Worm (Caenorhabditis elegans) whole organism, L4 larva: ENCODE measurements around the gene cpsf-1.

Experiments
- D1046.2 ChIP-seq: fragments of 200-800 bp; sonication (Bioruptor generic); IDR thresholded peaks from 2 replicates; pipeline ENCODE4 v1.3.6; 2022; ENCODE audit warnings: missing genetic modification characterization, missing compliant biosample characterization
- F26F4.8 ChIP-seq: fragments of 200-800 bp; sonication (Bioruptor generic); conservative IDR thresholded peaks from 2 replicates; pipeline ENCODE4 v1.3.6; 2022; ENCODE audit warnings: missing genetic modification characterization, missing compliant biosample characterization
- F44E2.7 ChIP-seq: fragments of 200-800 bp; sonication (Bioruptor generic); IDR thresholded peaks from 2 replicates; pipeline ENCODE4 v2.1.2; 2022; ENCODE audit warnings: missing genetic modification characterization, missing compliant biosample characterization
- F49E8.2 ChIP-seq: sonication (generic microtip); optimal IDR thresholded peaks from 2 replicates; lab custom pipeline; 2016; ENCODE audit warnings: missing compliant biosample characterization, mild to moderate bottlenecking, missing genetic modification characterization, borderline replicate concordance
- T20F7.1 ChIP-seq: fragments of 200-800 bp; sonication (Bioruptor generic); optimal IDR thresholded peaks from 2 replicates; lab custom pipeline; 2018; ENCODE audit warnings: mild to moderate bottlenecking, missing genetic modification characterization, missing compliant biosample characterization
- Y48G9A.11 ChIP-seq: fragments of 200-800 bp; sonication (Bioruptor generic); IDR thresholded peaks from 2 replicates; pipeline ENCODE4 v1.3.6; 2022; ENCODE audit warnings: missing genetic modification reagents, missing genetic modification characterization, missing compliant biosample characterization
- Y5F2A.4 ChIP-seq: fragments of 200-800 bp; sonication (Bioruptor generic); optimal IDR thresholded peaks from 2 replicates; lab custom pipeline; 2018; ENCODE audit warnings: mild to moderate bottlenecking, missing genetic modification characterization, missing compliant biosample characterization
- Y75B8A.6 ChIP-seq: fragments of 200-800 bp; sonication (Bioruptor generic); IDR thresholded peaks from 2 replicates; pipeline ENCODE4 v1.3.6; 2022; ENCODE audit warnings: missing genetic modification reagents, missing genetic modification characterization, missing compliant biosample characterization
- ZK546.5 ChIP-seq, 2 experiments: sonication (generic microtip); optimal IDR thresholded peaks; 2 replicates each; lab custom pipeline; 2017; ENCODE audit warnings: missing biosample characterization in 2 of 2, missing genetic modification characterization in 2 of 2
- ama-1 ChIP-seq: fragments of 150-350 bp; optimal IDR thresholded peaks from 2 replicates; lab custom pipeline; 2014; ENCODE audit warnings: inconsistent platforms, mixed read lengths
- arid-1 ChIP-seq: fragments of 200-800 bp; sonication (Bioruptor generic); conservative IDR thresholded peaks from 2 replicates; pipeline ENCODE4 v1.3.6; 2022; ENCODE audit warnings: missing genetic modification reagents, missing genetic modification characterization, missing compliant biosample characterization
- ceh-32 ChIP-seq: sonication (generic microtip); optimal IDR thresholded peaks from 2 replicates; lab custom pipeline; 2016; ENCODE audit warnings: mild to moderate bottlenecking, missing genetic modification characterization, missing compliant biosample characterization; ENCODE audit not compliant: poor library complexity
- ceh-44 ChIP-seq: fragments of 200-800 bp; sonication (Bioruptor generic); IDR thresholded peaks from 2 replicates; pipeline ENCODE4 v1.3.6; 2022; ENCODE audit warnings: missing genetic modification reagents, missing genetic modification characterization, missing compliant biosample characterization
- ceh-82 ChIP-seq: sonication (generic microtip); optimal IDR thresholded peaks from 2 replicates; lab custom pipeline; 2017; ENCODE audit warnings: missing biosample characterization, missing genetic modification characterization
- cey-2 ChIP-seq: sonication (generic microtip); optimal IDR thresholded peaks from 3 replicates; lab custom pipeline; 2017; ENCODE audit warnings: missing genetic modification characterization, mild to moderate bottlenecking, missing compliant biosample characterization, antibody characterized with exemption, borderline replicate concordance; ENCODE audit not compliant: insufficient read depth
- daf-16 ChIP-seq, 3 experiments: sonication (generic microtip); optimal IDR thresholded peaks; 2 replicates each; lab custom pipeline; 2016 to 2017; ENCODE audit warnings: missing genetic modification characterization in 3 of 3, missing genetic modification reagents in 3 of 3, mild to moderate bottlenecking in 2 of 3, missing compliant biosample characterization in 2 of 3, missing biosample characterization in 1 of 3, moderate library complexity in 1 of 3
- daf-8 ChIP-seq: fragments of 200-800 bp; sonication (Bioruptor generic); IDR thresholded peaks from 2 replicates; pipeline ENCODE4 v1.3.6; 2022; ENCODE audit warnings: missing genetic modification characterization, missing compliant biosample characterization
- dmd-6 ChIP-seq: fragments of 200-800 bp; sonication (Bioruptor generic); IDR thresholded peaks from 2 replicates; pipeline ENCODE4 v1.3.6; 2022; ENCODE audit warnings: missing genetic modification reagents, missing genetic modification characterization, missing compliant biosample characterization
- dmd-8 ChIP-seq: fragments of 200-800 bp; sonication (Bioruptor generic); IDR thresholded peaks from 2 replicates; pipeline ENCODE4 v1.3.6; 2022; ENCODE audit warnings: missing genetic modification characterization, missing compliant biosample characterization
- duxl-1 ChIP-seq: sonication (generic microtip); optimal IDR thresholded peaks from 2 replicates; lab custom pipeline; 2016; ENCODE audit warnings: mild to moderate bottlenecking, missing genetic modification characterization, moderate library complexity, missing compliant biosample characterization; ENCODE audit not compliant: poor library complexity
- egl-43 ChIP-seq: fragments of 200-800 bp; sonication (Bioruptor generic); IDR thresholded peaks from 2 replicates; pipeline ENCODE4 v1.3.6; 2022; ENCODE audit warnings: missing genetic modification reagents, missing genetic modification characterization, missing compliant biosample characterization
- lim-7 ChIP-seq: fragments of 200-800 bp; sonication (Bioruptor generic); IDR thresholded peaks from 2 replicates; pipeline ENCODE4 v1.3.6; 2022; ENCODE audit warnings: missing genetic modification characterization, missing compliant biosample characterization
- lin-1 ChIP-seq: fragments of 200-800 bp; sonication (Bioruptor generic); IDR thresholded peaks from 2 replicates; pipeline ENCODE4 v1.3.6; 2022; ENCODE audit warnings: missing genetic modification reagents, missing genetic modification characterization, missing compliant biosample characterization
- lir-3 ChIP-seq: sonication (generic microtip); optimal IDR thresholded peaks from 2 replicates; lab custom pipeline; 2016; ENCODE audit warnings: mild to moderate bottlenecking, missing genetic modification characterization, missing compliant biosample characterization
- mdl-1 ChIP-seq, 2 experiments: fragments of 150-350 bp in 1 of 2; sonication (generic microtip) in 1 of 2; optimal IDR thresholded peaks; 2 replicates each; lab custom pipeline; 2014 to 2017; ENCODE audit warnings: missing biosample characterization in 2 of 2, missing genetic modification characterization in 2 of 2
- mdt-29 ChIP-seq: fragments of 200-800 bp; sonication (Bioruptor generic); IDR thresholded peaks from 2 replicates; pipeline ENCODE4 v1.3.6; 2022; ENCODE audit warnings: missing genetic modification reagents, missing genetic modification characterization, missing compliant biosample characterization
- mep-1 ChIP-seq: fragments of 150-350 bp; sonication (generic microtip); optimal IDR thresholded peaks from 3 replicates; lab custom pipeline; 2014; ENCODE audit warnings: missing biosample characterization, missing genetic modification characterization
- mxl-2 ChIP-seq: fragments of 200-800 bp; sonication (Bioruptor generic); conservative IDR thresholded peaks from 2 replicates; pipeline ENCODE4 v1.3.6; 2022; ENCODE audit warnings: missing genetic modification reagents, missing genetic modification characterization, missing compliant biosample characterization
- mxl-3 ChIP-seq: fragments of 200-800 bp; sonication (Bioruptor generic); optimal IDR thresholded peaks from 2 replicates; lab custom pipeline; 2018; ENCODE audit warnings: mild to moderate bottlenecking, missing genetic modification characterization, missing compliant biosample characterization
- nhr-10 ChIP-seq: fragments of 150-350 bp; optimal IDR thresholded peaks from 2 replicates; lab custom pipeline; 2014; ENCODE audit warnings: missing biosample characterization, missing genetic modification characterization
- nhr-11 ChIP-seq: fragments of 150-350 bp; optimal IDR thresholded peaks from 2 replicates; lab custom pipeline; 2014; ENCODE audit warnings: missing biosample characterization, missing genetic modification characterization
- nhr-237 ChIP-seq: sonication (generic microtip); optimal IDR thresholded peaks from 2 replicates; lab custom pipeline; 2017; ENCODE audit warnings: missing biosample characterization, missing genetic modification characterization
- nhr-25 ChIP-seq: sonication (generic microtip); optimal IDR thresholded peaks from 2 replicates; lab custom pipeline; 2017; ENCODE audit warnings: missing genetic modification characterization, mild to moderate bottlenecking, missing compliant biosample characterization, antibody characterized with exemption, moderate library complexity, borderline replicate concordance; ENCODE audit not compliant: insufficient read depth
- nhr-42 ChIP-seq: fragments of 200-800 bp; sonication (Bioruptor generic); IDR thresholded peaks from 2 replicates; pipeline ENCODE4 v1.3.6; 2022; ENCODE audit warnings: missing genetic modification characterization, missing compliant biosample characterization
- nhr-6 ChIP-seq: fragments of 150-350 bp; optimal IDR thresholded peaks from 2 replicates; lab custom pipeline; 2014; ENCODE audit warnings: missing biosample characterization, missing genetic modification characterization
- nhr-76 ChIP-seq: fragments of 150-350 bp; optimal IDR thresholded peaks from 2 replicates; lab custom pipeline; 2014; ENCODE audit warnings: missing biosample characterization, missing genetic modification characterization
- pha-4 ChIP-seq, 2 experiments: fragments of 150-350 bp in 1 of 2; fragments of 200-800 bp in 1 of 2; sonication (Bioruptor generic) in 1 of 2; IDR thresholded peaks in 1 of 2; optimal IDR thresholded peaks in 1 of 2; 2 replicates each; pipeline versions ENCODE4 v1.3.6 to Lab custom; 2014 to 2022; ENCODE audit warnings: missing genetic modification characterization in 2 of 2, missing genetic modification reagents in 2 of 2, missing biosample characterization in 1 of 2, missing compliant biosample characterization in 1 of 2
- php-3 ChIP-seq: fragments of 200-800 bp; sonication (Bioruptor generic); IDR thresholded peaks from 2 replicates; pipeline ENCODE4 v1.3.6; 2022; ENCODE audit warnings: missing genetic modification reagents, missing genetic modification characterization, missing compliant biosample characterization
- rbr-2 ChIP-seq: sonication (generic microtip); optimal IDR thresholded peaks from 2 replicates; lab custom pipeline; 2016; ENCODE audit warnings: missing genotype, missing genetic modification characterization, missing compliant biosample characterization
- snpc-1.2 ChIP-seq: fragments of 200-800 bp; sonication (Bioruptor generic); IDR thresholded peaks from 2 replicates; pipeline ENCODE4 v1.3.6; 2022; ENCODE audit warnings: missing genetic modification reagents, missing genetic modification characterization, missing compliant biosample characterization
- snpc-4 ChIP-seq: fragments of 150-350 bp; optimal IDR thresholded peaks from 2 replicates; lab custom pipeline; 2014; ENCODE audit warnings: missing biosample characterization, missing genetic modification characterization
- tag-97 ChIP-seq: fragments of 200-800 bp; sonication (Bioruptor generic); IDR thresholded peaks from 2 replicates; pipeline ENCODE4 v1.3.6; 2022; ENCODE audit warnings: missing genetic modification characterization, missing compliant biosample characterization
- unc-130 ChIP-seq: sonication (generic microtip); optimal IDR thresholded peaks from 2 replicates; lab custom pipeline; 2016; ENCODE audit warnings: missing genetic modification reagents, missing genetic modification characterization, missing compliant biosample characterization
- unc-39 ChIP-seq: sonication (generic microtip); optimal IDR thresholded peaks from 2 replicates; lab custom pipeline; 2017; ENCODE audit warnings: missing biosample characterization, missing genetic modification characterization
- vab-7 ChIP-seq: fragments of 200-800 bp; sonication (Bioruptor generic); IDR thresholded peaks from 2 replicates; pipeline ENCODE4 v1.3.6; 2022; ENCODE audit warnings: missing genetic modification reagents, missing genetic modification characterization, missing compliant biosample characterization
- zfp-2 ChIP-seq: sonication (generic microtip); optimal IDR thresholded peaks from 2 replicates; lab custom pipeline; 2016; ENCODE audit warnings: mild to moderate bottlenecking, missing genetic modification characterization, missing compliant biosample characterization
- zip-11 ChIP-seq: fragments of 200-800 bp; sonication (Bioruptor generic); IDR thresholded peaks from 2 replicates; pipeline ENCODE4 v1.3.6; 2022; ENCODE audit warnings: missing genetic modification characterization, missing compliant biosample characterization
- zip-2 ChIP-seq: fragments of 150-350 bp; optimal IDR thresholded peaks from 2 replicates; lab custom pipeline; 2014; ENCODE audit warnings: missing biosample characterization, missing genetic modification characterization
- ztf-11 ChIP-seq: fragments of 150-350 bp; optimal IDR thresholded peaks from 2 replicates; lab custom pipeline; 2014; ENCODE audit warnings: missing biosample characterization, missing genetic modification characterization
- ztf-7 ChIP-seq: fragments of 150-350 bp; optimal IDR thresholded peaks from 2 replicates; lab custom pipeline; 2014; ENCODE audit warnings: missing biosample characterization, missing genetic modification characterization

The cpsf-1 gene

ce11 chrIV:2032946-2033411 is at the start of gene cpsf-1:
Gene cpsf-1, minus strand, starts transcription at chrIV:2032996.
- TF ChIP-seq nhr-6 (tag; lab: Kevin White, UChicago) (peak; percentile 78), mxl-3 (GFP tag; lab: Kevin White, UChicago) (no peak), unc-130 (GFP tag; lab: Kevin White, UChicago) (peak; percentile 81), nhr-76 (no peak), T20F7.1 (GFP tag; lab: Kevin White, UChicago) (no peak), ceh-44 (GFP tag; lab: Robert Waterston, UW) (0 out of 2 replicates have a peak, but pooled peaks have one; percentile 50), snpc-1.2 (GFP tag; lab: Robert Waterston, UW) (no peak), rbr-2 (tag; lab: Kevin White, UChicago) (peak; percentile 67), ztf-7 (tag; lab: Kevin White, UChicago) (no peak), mdl-1 (tag; optimal IDR thresholded peaks at IDR 0.05; lab: Kevin White, UChicago) (peak in 1 of 2 experiments; percentile 23), D1046.2 (GFP tag; lab: Robert Waterston, UW) (no peak), nhr-10 (no peak), lin-1 (GFP tag; lab: Robert Waterston, UW) (no peak), egl-43 (no peak), tag-97 (GFP tag; lab: Robert Waterston, UW) (no peak), daf-8 (no peak), ztf-11 (tag; lab: Kevin White, UChicago) (no peak), mdt-29 (GFP tag; lab: Robert Waterston, UW) (no peak), nhr-11 (peak; percentile 83), nhr-237 (tag; lab: Kevin White, UChicago) (no peak), cey-2 (tag; lab: Kevin White, UChicago) (no peak), F26F4.8 (GFP tag; lab: Robert Waterston, UW) (no peak), vab-7 (GFP tag; lab: Robert Waterston, UW) (peak; percentile 37; the same call in 1 of the 2 replicates), zfp-2 (tag; lab: Kevin White, UChicago) (no peak), F44E2.7 (no peak), ama-1 (no peak), nhr-42 (no peak), ceh-32 (tag; lab: Kevin White, UChicago) (no peak), lir-3 (tag; lab: Kevin White, UChicago) (no peak), ceh-82 (no peak), daf-16 (GFP tag; optimal IDR thresholded peaks at IDR 0.05; lab: Kevin White, UChicago) (no peak), daf-16 (tag; optimal IDR thresholded peaks at IDR 0.05; lab: Kevin White, UChicago) (no peak), Y75B8A.6 (GFP tag; lab: Robert Waterston, UW) (no peak), dmd-8 (0 out of 2 replicates have a peak, but pooled peaks have one; percentile 12), lim-7 (GFP tag; lab: Robert Waterston, UW) (no peak), F49E8.2 (tag; lab: Kevin White, UChicago) (no peak), unc-39 (tag; lab: Kevin White, UChicago) (no peak), Y48G9A.11 (0 out of 2 replicates have a peak, but pooled peaks have one; percentile 37), dmd-6 (no peak), snpc-4 (tag; lab: Kevin White, UChicago) (no peak), ZK546.5 (tag; optimal IDR thresholded peaks at IDR 0.05; lab: Kevin White, UChicago) (no peak), pha-4 (GFP tag; IDR thresholded peaks at IDR 0.05; lab: Robert Waterston, UW) (0 out of 2 replicates have a peak, but pooled peaks have one; percentile 27), pha-4 (tag; optimal IDR thresholded peaks at IDR 0.05; lab: Kevin White, UChicago) (peak; percentile 20), mep-1 (peak; percentile 78), nhr-25 (tag; lab: Kevin White, UChicago) (no peak), duxl-1 (tag; lab: Kevin White, UChicago) (peak; percentile 22), arid-1 (no peak), php-3 (no peak), zip-11 (GFP tag; lab: Robert Waterston, UW) (no peak), Y5F2A.4 (no peak), mxl-2 (GFP tag; lab: Robert Waterston, UW) (no peak), zip-2 (tag; lab: Kevin White, UChicago) (no peak)
